Fruit fly (Drosophila melanogaster) whole organism, embryonic: ENCODE measurements around the gene ast.

Source experiments
- ATbp ChIP-seq: fragments of 200-800 bp; sonication (Bioruptor generic); optimal IDR thresholded peaks from 2 replicates; lab custom pipeline; 2017; ENCODE audit warnings: missing biosample characterization, mild to moderate bottlenecking, missing genetic modification characterization, missing genetic modification reagents
- Adf1 ChIP-seq: fragments of 200-800 bp; sonication (Bioruptor generic); IDR thresholded peaks from 2 replicates; pipeline ENCODE4 v1.3.6; 2022; ENCODE audit warnings: missing biosample characterization, missing genetic modification characterization
- B-H1 ChIP-seq: fragments of 200-800 bp; sonication (Bioruptor generic); IDR thresholded peaks from 3 replicates; pipeline ENCODE4 v1.3.6; 2022; ENCODE audit warnings: missing biosample characterization, missing genetic modification characterization
- CG10209 ChIP-seq: fragments of 200-800 bp; sonication (Bioruptor generic); optimal IDR thresholded peaks from 3 replicates; lab custom pipeline; 2017; ENCODE audit warnings: missing biosample characterization, mild to moderate bottlenecking, missing genetic modification characterization, missing genetic modification reagents
- CG10321 ChIP-seq: fragments of 200-800 bp; sonication (Bioruptor generic); IDR thresholded peaks from 2 replicates; pipeline ENCODE4 v1.3.6; 2022; ENCODE audit warnings: missing biosample characterization, missing genetic modification characterization
- CG10654 ChIP-seq: fragments of 200-800 bp; sonication (Bioruptor generic); optimal IDR thresholded peaks from 2 replicates; lab custom pipeline; 2016; ENCODE audit warnings: missing biosample characterization, missing genetic modification characterization
- CG10979 ChIP-seq: fragments of 200-800 bp; sonication (Bioruptor generic); optimal IDR thresholded peaks from 2 replicates; lab custom pipeline; 2018; ENCODE audit warnings: missing biosample characterization, mild to moderate bottlenecking, missing genetic modification characterization, moderate library complexity
- CG11085 ChIP-seq: fragments of 200-800 bp; sonication (Bioruptor generic); IDR thresholded peaks from 2 replicates; pipeline ENCODE4 v1.3.6; 2022; ENCODE audit warnings: missing biosample characterization, missing genetic modification characterization
- CG12071 ChIP-seq: fragments of 200-800 bp; sonication (Bioruptor generic); optimal IDR thresholded peaks from 3 replicates; lab custom pipeline; 2018; ENCODE audit warnings: missing biosample characterization, mild to moderate bottlenecking, missing genetic modification characterization
- CG13894 ChIP-seq: fragments of 200-800 bp; sonication (Bioruptor generic); optimal IDR thresholded peaks from 3 replicates; lab custom pipeline; 2018; ENCODE audit warnings: missing biosample characterization, mild to moderate bottlenecking, missing genetic modification characterization, moderate library complexity
- CG15601 ChIP-seq: fragments of 200-800 bp; sonication (Bioruptor generic); optimal IDR thresholded peaks from 3 replicates; lab custom pipeline; 2019; ENCODE audit warnings: missing biosample characterization, mild to moderate bottlenecking, missing genetic modification characterization, moderate library complexity
- CG15696 ChIP-seq: fragments of 200-800 bp; sonication (Bioruptor generic); optimal IDR thresholded peaks from 2 replicates; lab custom pipeline; 2019; ENCODE audit warnings: missing biosample characterization, mild to moderate bottlenecking, missing genetic modification characterization, moderate library complexity
- CG17186 ChIP-seq: fragments of 200-800 bp; sonication (Bioruptor generic); optimal IDR thresholded peaks from 3 replicates; lab custom pipeline; 2017; ENCODE audit warnings: missing biosample characterization, missing genetic modification reagents, missing genetic modification characterization
- CG18011 ChIP-seq: fragments of 200-800 bp; sonication (Bioruptor generic); optimal IDR thresholded peaks from 2 replicates; lab custom pipeline; 2017; ENCODE audit warnings: missing biosample characterization, missing genetic modification characterization, mild to moderate bottlenecking, moderate library complexity, missing genotype
- CG18262 ChIP-seq: fragments of 200-800 bp; optimal IDR thresholded peaks from 3 replicates; lab custom pipeline; 2019; ENCODE audit warnings: missing biosample characterization, mild to moderate bottlenecking, missing genetic modification characterization, moderate library complexity
- CG2116 ChIP-seq: fragments of 200-800 bp; sonication (Bioruptor generic); optimal IDR thresholded peaks from 3 replicates; lab custom pipeline; 2018; ENCODE audit warnings: missing biosample characterization, mild to moderate bottlenecking, missing genetic modification characterization
- CG32767 ChIP-seq: fragments of 200-800 bp; sonication (Bioruptor generic); IDR thresholded peaks from 2 replicates; pipeline ENCODE4 v1.3.6; 2022; ENCODE audit warnings: missing biosample characterization, missing genetic modification characterization
- CG34224 ChIP-seq: fragments of 200-800 bp; sonication (Bioruptor generic); IDR thresholded peaks from 3 replicates; pipeline ENCODE4 v1.3.6; 2022; ENCODE audit warnings: missing biosample characterization, missing genetic modification characterization; ENCODE audit not compliant: partially characterized antibody
- CG4617 ChIP-seq: fragments of 200-800 bp; sonication (Bioruptor generic); optimal IDR thresholded peaks from 3 replicates; lab custom pipeline; 2016; ENCODE audit warnings: missing biosample characterization, missing genetic modification characterization, borderline replicate concordance
- CG6175 ChIP-seq: fragments of 200-800 bp; sonication (Bioruptor generic); IDR thresholded peaks from 3 replicates; pipeline ENCODE4 v1.3.6; 2022; ENCODE audit warnings: missing biosample characterization, missing genetic modification characterization
- CG7271 ChIP-seq: fragments of 200-800 bp; sonication (Bioruptor generic); optimal IDR thresholded peaks from 2 replicates; lab custom pipeline; 2018; ENCODE audit warnings: missing biosample characterization, mild to moderate bottlenecking, missing genetic modification characterization, moderate library complexity
- CG8924 ChIP-seq: fragments of 200-800 bp; optimal IDR thresholded peaks from 3 replicates; lab custom pipeline; 2019; ENCODE audit warnings: missing biosample characterization, mild to moderate bottlenecking, missing genetic modification characterization, moderate library complexity
- CG8944 ChIP-seq: fragments of 200-800 bp; sonication (Bioruptor generic); optimal IDR thresholded peaks from 3 replicates; lab custom pipeline; 2016; ENCODE audit warnings: missing biosample characterization, missing genetic modification characterization
- CG9932 ChIP-seq: fragments of 200-800 bp; sonication (Bioruptor generic); IDR thresholded peaks from 2 replicates; pipeline ENCODE4 v1.3.6; 2022; ENCODE audit warnings: missing biosample characterization, missing genetic modification characterization
- CkIIα-i1 ChIP-seq: fragments of 200-800 bp; sonication (Bioruptor generic); IDR thresholded peaks from 2 replicates; pipeline ENCODE4 v1.3.6; 2022; ENCODE audit warnings: missing biosample characterization, missing genetic modification characterization
- Dip2 ChIP-seq: fragments of 200-800 bp; sonication (Bioruptor generic); IDR thresholded peaks from 2 replicates; pipeline ENCODE4 v1.3.6; 2022; ENCODE audit warnings: missing biosample characterization, missing genetic modification characterization
- Hr39 ChIP-seq: fragments of >200 bp; optimal IDR thresholded peaks from 2 replicates; lab custom pipeline; 2017
- Hsf ChIP-seq: fragments of 200-800 bp; sonication (Bioruptor generic); optimal IDR thresholded peaks from 3 replicates; lab custom pipeline; 2016; ENCODE audit warnings: missing biosample characterization, missing genetic modification characterization
- Jarid2 ChIP-seq: fragments of 200-800 bp; sonication (Bioruptor generic); optimal IDR thresholded peaks from 3 replicates; lab custom pipeline; 2017; ENCODE audit warnings: mild to moderate bottlenecking, missing biosample characterization, missing genetic modification reagents, missing genetic modification characterization
- MESR4 ChIP-seq: fragments of 200-800 bp; sonication (Bioruptor generic); optimal IDR thresholded peaks from 2 replicates; lab custom pipeline; 2018; ENCODE audit warnings: missing biosample characterization, mild to moderate bottlenecking, missing genetic modification characterization, moderate library complexity
- Rx ChIP-seq: fragments of 200-800 bp; sonication (Bioruptor generic); IDR thresholded peaks from 2 replicates; pipeline ENCODE4 v1.3.6; 2022; ENCODE audit warnings: missing biosample characterization, missing genetic modification characterization
- Sin3A ChIP-seq: fragments of >200 bp; optimal IDR thresholded peaks from 2 replicates; lab custom pipeline; 2018
- Sox102F ChIP-seq: fragments of 200-800 bp; sonication (Bioruptor generic); optimal IDR thresholded peaks from 2 replicates; lab custom pipeline; 2018; ENCODE audit warnings: missing biosample characterization, mild to moderate bottlenecking, missing genetic modification characterization, moderate library complexity
- Sry-β ChIP-seq: fragments of 200-800 bp; sonication (Bioruptor generic); optimal IDR thresholded peaks from 2 replicates; lab custom pipeline; 2018; ENCODE audit warnings: missing biosample characterization, mild to moderate bottlenecking, missing genetic modification characterization, moderate library complexity
- Taf1 ChIP-seq: fragments of 200-800 bp; sonication (Bioruptor generic); IDR thresholded peaks from 2 replicates; pipeline ENCODE4 v1.3.6; 2022; ENCODE audit warnings: missing biosample characterization, missing genetic modification characterization
- Xrp1 ChIP-seq: fragments of 200-800 bp; sonication (Bioruptor generic); IDR thresholded peaks from 2 replicates; pipeline ENCODE4 v1.3.6; 2022; ENCODE audit warnings: missing biosample characterization, missing genetic modification characterization
- YL-1 ChIP-seq: fragments of 200-800 bp; sonication (Bioruptor generic); optimal IDR thresholded peaks from 3 replicates; lab custom pipeline; 2017; ENCODE audit warnings: missing biosample characterization, mild to moderate bottlenecking, missing genetic modification characterization
- abd-A ChIP-seq: fragments of 200-800 bp; sonication (Bioruptor generic); optimal IDR thresholded peaks from 3 replicates; lab custom pipeline; 2019; ENCODE audit warnings: missing biosample characterization, mild to moderate bottlenecking, missing genetic modification characterization, moderate library complexity
- croc ChIP-seq: fragments of 200-800 bp; sonication (Bioruptor generic); conservative IDR thresholded peaks from 3 replicates; pipeline ENCODE4 v1.3.6; 2022; ENCODE audit warnings: missing biosample characterization, missing genetic modification characterization
- dimm ChIP-seq: fragments of 200-800 bp; sonication (Bioruptor generic); IDR thresholded peaks from 2 replicates; pipeline ENCODE4 v1.3.6; 2022; ENCODE audit warnings: missing biosample characterization, missing genetic modification characterization
- dpn ChIP-seq, 2 experiments: fragments of 200-800 bp; sonication (Bioruptor generic); optimal IDR thresholded peaks; 3 replicates each; lab custom pipeline; 2016; ENCODE audit warnings: missing biosample characterization in 2 of 2, missing genetic modification characterization in 2 of 2
- en ChIP-seq: fragments of 200-800 bp; sonication (Bioruptor generic); optimal IDR thresholded peaks from 2 replicates; lab custom pipeline; 2016; ENCODE audit warnings: missing biosample characterization, missing genetic modification characterization
- lmd ChIP-seq: fragments of 200-800 bp; sonication (Bioruptor generic); IDR thresholded peaks from 2 replicates; pipeline ENCODE4 v1.3.6; 2022; ENCODE audit warnings: missing biosample characterization, missing genetic modification characterization
- odd ChIP-seq: fragments of 200-800 bp; sonication (Bioruptor generic); optimal IDR thresholded peaks from 2 replicates; lab custom pipeline; 2017; ENCODE audit warnings: missing biosample characterization, mild to moderate bottlenecking, missing genetic modification characterization
- pb ChIP-seq: fragments of 200-800 bp; sonication (Bioruptor generic); optimal IDR thresholded peaks from 3 replicates; lab custom pipeline; 2016; ENCODE audit warnings: missing biosample characterization, missing genetic modification characterization
- scrt ChIP-seq: fragments of 200-800 bp; sonication (Bioruptor generic); optimal IDR thresholded peaks from 2 replicates; lab custom pipeline; 2018; ENCODE audit warnings: missing biosample characterization, mild to moderate bottlenecking, missing genetic modification characterization, moderate library complexity
- sens ChIP-seq: fragments of 200-800 bp; sonication (Bioruptor generic); peaks from one replicate; lab custom pipeline; 2016; ENCODE audit warnings: missing biosample characterization, missing genetic modification characterization
- tna ChIP-seq: fragments of 200-800 bp; sonication (Bioruptor generic); IDR thresholded peaks from 2 replicates; pipeline ENCODE4 v1.3.6; 2022; ENCODE audit warnings: missing biosample characterization, missing genetic modification characterization; ENCODE audit not compliant: partially characterized antibody
- ttk ChIP-seq: fragments of 200-800 bp; sonication (Bioruptor generic); IDR thresholded peaks from 2 replicates; pipeline ENCODE4 v2.1.2; 2022; ENCODE audit warnings: missing biosample characterization, missing genetic modification characterization
- wor ChIP-seq: fragments of 200-800 bp; sonication (Bioruptor generic); IDR thresholded peaks from 2 replicates; pipeline ENCODE4 v1.3.6; 2022; ENCODE audit warnings: missing biosample characterization, missing genetic modification characterization

Gene ast

dm6 chr2L:1074180-1074864, 3.4 kb upstream of the ast start (continued):
- TF ChIP-seq dpn (GFP tag; optimal IDR thresholded peaks at IDR 0.05; lab: Kevin White, UChicago) (peak; percentile 69 to 78), CG10321 (no peak), CG8944 (peak; percentile 36), CG4617 (GFP tag; lab: Kevin White, UChicago) (no peak), CG9932 (GFP tag; lab: Robert Waterston, UW) (peak; percentile 38; the same call in 1 of the 2 replicates), odd (GFP tag; lab: Kevin White, UChicago) (peak; percentile 64), pb (GFP tag; lab: Kevin White, UChicago) (peak; percentile 35), sens (peak; percentile 98), CG17186 (GFP tag; lab: Kevin White, UChicago) (peak; percentile 43), CG10979 (peak; percentile 93), MESR4 (GFP tag; lab: Kevin White, UChicago) (no peak), B-H1 (GFP tag; lab: Robert Waterston, UW) (peak; percentile 41; the same call in 1 of the 3 replicates), wor (peak; percentile 71), CG10654 (GFP tag; lab: Kevin White, UChicago) (peak; percentile 44), Jarid2 (GFP tag; lab: Kevin White, UChicago) (peak; percentile 42), Rx (GFP tag; lab: Robert Waterston, UW) (peak; percentile 58), CG8924 (peak; percentile 88), en (GFP tag; lab: Kevin White, UChicago) (peak; percentile 61), CG18262 (peak; percentile 92), CG11085 (no peak), Hr39 (lab: Kevin White, UChicago) (no peak), CkIIα-i1 (no peak), CG12071 (GFP tag; lab: Kevin White, UChicago) (peak; percentile 75), CG10209 (GFP tag; lab: Kevin White, UChicago) (peak; percentile 75), Sin3A (no peak), CG34224 (GFP tag; lab: Robert Waterston, UW) (no peak), CG7271 (tag; lab: Kevin White, UChicago) (peak; percentile 38), CG32767 (GFP tag; lab: Robert Waterston, UW) (peak; percentile 71), Dip2 (GFP tag; lab: Robert Waterston, UW) (no peak), dimm (GFP tag; lab: Robert Waterston, UW) (0 out of 2 replicates have a peak, but pooled peaks have one; percentile 8), scrt (peak; percentile 59), Hsf (GFP tag; lab: Kevin White, UChicago) (peak; percentile 79), YL-1 (GFP tag; lab: Kevin White, UChicago) (peak; percentile 23), lmd (GFP tag; lab: Robert Waterston, UW) (peak; percentile 79), CG6175 (GFP tag; lab: Robert Waterston, UW) (no peak), Sry-β (GFP tag; lab: Kevin White, UChicago) (peak; percentile 20), Adf1 (GFP tag; lab: Robert Waterston, UW) (no peak), CG15696 (peak; percentile 61), ATbp (GFP tag; lab: Kevin White, UChicago) (peak; percentile 88), croc (GFP tag; lab: Robert Waterston, UW) (peak; percentile 80), CG18011 (peak; percentile 68), Taf1 (GFP tag; lab: Robert Waterston, UW) (no peak), ttk (GFP tag; lab: Robert Waterston, UW) (peak; percentile 66), CG13894 (tag; lab: Kevin White, UChicago) (no peak), CG2116 (GFP tag; lab: Kevin White, UChicago) (peak; percentile 29), Sox102F (GFP tag; lab: Kevin White, UChicago) (peak; percentile 91), abd-A (tag; lab: Kevin White, UChicago) (peak; percentile 58), Xrp1 (GFP tag; lab: Robert Waterston, UW) (peak; percentile 88), CG15601 (tag; lab: Kevin White, UChicago) (peak; percentile 88), tna (GFP tag; lab: Robert Waterston, UW) (no peak)
